Fruit fly (Drosophila melanogaster): ENCODE results near the gene csw.
A peak's percentile ranks its signal among the peaks of the same experiment; 100 is the strongest.

csw gene

DNA sequence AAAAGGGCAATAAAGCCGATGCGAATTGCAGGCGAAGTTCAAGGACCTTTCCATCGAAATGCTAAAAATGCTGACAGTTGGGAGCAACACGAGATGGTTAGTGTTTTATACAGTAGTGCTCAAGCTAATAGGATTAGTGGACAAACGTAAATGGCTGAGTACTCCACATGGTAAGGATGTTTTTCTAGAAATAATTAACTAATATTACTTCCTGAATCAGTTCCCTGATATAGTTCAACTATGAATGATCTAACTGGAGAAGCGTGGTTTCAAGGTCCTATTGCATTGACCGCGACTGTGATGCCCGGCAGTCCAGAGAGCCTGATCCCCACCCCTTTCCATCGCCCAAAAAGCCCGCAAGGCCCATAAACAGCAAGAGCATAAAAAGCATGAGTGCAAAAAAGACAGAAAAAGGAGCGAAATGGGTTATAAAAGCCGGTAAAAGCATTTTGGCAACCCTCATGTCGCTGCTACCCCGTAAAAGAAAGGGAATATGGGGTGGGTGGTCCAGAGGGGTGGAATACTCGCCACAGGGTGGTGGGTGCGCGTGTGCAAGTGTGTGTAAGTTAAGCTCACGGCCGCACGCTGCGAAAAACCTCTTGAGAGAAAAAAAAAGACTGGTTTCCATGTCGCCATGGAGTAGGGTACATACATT lies 40.3 kb downstream of the csw start (continued):
- TF ChIP-seq CG6765 (GFP tag; optimal IDR thresholded peaks at IDR 0.05) (peak; percentile 50), E2f1 (GFP tag; IDR thresholded peaks at IDR 0.05) (peak; percentile 60; the same call in 1 of the 2 replicates), cwo (GFP tag; optimal IDR thresholded peaks at IDR 0.05) (peak; percentile 42), H2.0 (GFP tag; IDR thresholded peaks at IDR 0.05) (peak; percentile 66), HLH4C (GFP tag; IDR thresholded peaks at IDR 0.05; ENCODE audit: partially characterized antibody) (no peak), CG2712 (tag; optimal IDR thresholded peaks at IDR 0.05) (peak; percentile 77), CG17829 (tag; optimal IDR thresholded peaks at IDR 0.05) (peak; percentile 64), ewg (GFP tag; optimal IDR thresholded peaks at IDR 0.05) (peak; percentile 24), CG9215 (GFP tag; IDR thresholded peaks at IDR 0.05) (no peak; the same call in 1 of the 2 replicates), sim (GFP tag; IDR thresholded peaks at IDR 0.05) (0 out of 2 replicates have a peak, but pooled peaks have one; percentile 33), CG11398 (GFP tag; optimal IDR thresholded peaks at IDR 0.05) (peak; percentile 8), ase (GFP tag; IDR thresholded peaks at IDR 0.05) (0 out of 3 replicates have a peak, but pooled peaks have one; percentile 44), D19A (tag; optimal IDR thresholded peaks at IDR 0.05) (peak; percentile 68), CG16815 (GFP tag; optimal IDR thresholded peaks at IDR 0.05) (peak; percentile 66), danr (GFP tag; IDR thresholded peaks at IDR 0.05) (peak; percentile 44; the same call in 1 of the 2 replicates), crol (GFP tag; IDR thresholded peaks at IDR 0.05) (no peak), croc (GFP tag; conservative IDR thresholded peaks at IDR 0.05) (peak; percentile 68), ems (GFP tag; optimal IDR thresholded peaks at IDR 0.05) (peak; percentile 54), B-H1 (GFP tag; IDR thresholded peaks at IDR 0.05) (peak; percentile 21; the same call in 2 of the 3 replicates), Hsf (GFP tag; optimal IDR thresholded peaks at IDR 0.05) (peak; percentile 65), CG11456 (GFP tag; IDR thresholded peaks at IDR 0.05) (peak; percentile 58; the same call in 1 of the 3 replicates), Antp (GFP tag; optimal IDR thresholded peaks at IDR 0.05) (peak; percentile 50), nom (GFP tag; optimal IDR thresholded peaks at IDR 0.05) (peak; percentile 16), CG30403 (GFP tag; optimal IDR thresholded peaks at IDR 0.05) (peak; percentile 69), CG15073 (GFP tag; optimal IDR thresholded peaks at IDR 0.05) (peak; percentile 51), CG9437 (GFP tag; optimal IDR thresholded peaks at IDR 0.05) (peak; percentile 25), sens-2 (GFP tag; IDR thresholded peaks at IDR 0.05) (no peak), CG10321 (GFP tag; IDR thresholded peaks at IDR 0.05) (no peak; the same call in 1 of the 2 replicates), Oaz (GFP tag; IDR thresholded peaks at IDR 0.05) (no peak), ftz-f1 (GFP tag; optimal IDR thresholded peaks at IDR 0.05) (no peak), CG17328 (GFP tag; IDR thresholded peaks at IDR 0.05) (peak; percentile 74), CG5953 (GFP tag; IDR thresholded peaks at IDR 0.05) (no peak), her (GFP tag; optimal IDR thresholded peaks at IDR 0.05) (no peak), BtbVII (GFP tag; optimal IDR thresholded peaks at IDR 0.05) (peak; percentile 26), CG15011 (GFP tag; optimal IDR thresholded peaks at IDR 0.05) (peak; percentile 49), tll (GFP tag; optimal IDR thresholded peaks at IDR 0.05) (no peak), al (GFP tag; IDR thresholded peaks at IDR 0.05) (no peak), phol (tag; optimal IDR thresholded peaks at IDR 0.05) (peak; percentile 79), CG7987 (GFP tag; optimal IDR thresholded peaks at IDR 0.05) (no peak), CG2889 (GFP tag; IDR thresholded peaks at IDR 0.05) (0 out of 3 replicates have a peak, but pooled peaks have one; percentile 36), CG10431 (GFP tag; optimal IDR thresholded peaks at IDR 0.05) (peak; percentile 38), ro (GFP tag; IDR thresholded peaks at IDR 0.05) (no peak), bigmax (GFP tag; optimal IDR thresholded peaks at IDR 0.05) (no peak), caup (GFP tag; optimal IDR thresholded peaks at IDR 0.05; ENCODE audit: severe bottlenecking) (peak; percentile 49), CG14667 (GFP tag; IDR thresholded peaks at IDR 0.05) (peak; percentile 56), CG10543 (GFP tag; optimal IDR thresholded peaks at IDR 0.05) (no peak), Ets97D (GFP tag; optimal IDR thresholded peaks at IDR 0.05) (no peak), CG2199 (GFP tag; IDR thresholded peaks at IDR 0.05) (no peak), pnt (GFP tag; optimal IDR thresholded peaks at IDR 0.05) (peak; percentile 53), insv (GFP tag; optimal IDR thresholded peaks at IDR 0.05) (no peak)

All from whole organism, embryonic.